Fruit fly (Drosophila melanogaster) whole organism, adult: Measurements from ENCODE around the gene Sec15.

ENCODE experiments used
- CG12768 ChIP-seq: fragments of 200-800 bp; sonication (Bioruptor generic); optimal IDR thresholded peaks from 2 replicates; lab custom pipeline; 2017; ENCODE audit warnings: missing biosample characterization, missing genetic modification characterization, mild to moderate bottlenecking, moderate library complexity, missing genetic modification reagents
- CG14711 ChIP-seq: fragments of 200-800 bp; sonication (Bioruptor generic); optimal IDR thresholded peaks from 2 replicates; lab custom pipeline; 2018; ENCODE audit warnings: missing biosample characterization, mild to moderate bottlenecking, missing genetic modification characterization, moderate library complexity
- CG33017 ChIP-seq: fragments of 200-800 bp; sonication (Bioruptor generic); optimal IDR thresholded peaks from 2 replicates; lab custom pipeline; 2018; ENCODE audit warnings: missing biosample characterization, mild to moderate bottlenecking, missing genetic modification characterization, moderate library complexity
- CG5204 ChIP-seq: fragments of 200-800 bp; sonication (Bioruptor generic); optimal IDR thresholded peaks from 2 replicates; lab custom pipeline; 2016; ENCODE audit warnings: missing biosample characterization, missing genetic modification characterization
- Clk ChIP-seq: fragments of 200-800 bp; sonication (Bioruptor generic); optimal IDR thresholded peaks from 2 replicates; lab custom pipeline; 2017; ENCODE audit warnings: missing biosample characterization, missing genetic modification characterization
- Hr96 ChIP-seq: fragments of 200-800 bp; sonication (Bioruptor generic); optimal IDR thresholded peaks from 2 replicates; lab custom pipeline; 2016; ENCODE audit warnings: missing biosample characterization, missing genetic modification characterization
- Mnt ChIP-seq: fragments of 200-800 bp; sonication (Bioruptor generic); optimal IDR thresholded peaks from 2 replicates; lab custom pipeline; 2016; ENCODE audit warnings: missing biosample characterization, mild to moderate bottlenecking, missing genetic modification characterization
- bab1 ChIP-seq: fragments of 200-800 bp; sonication (Bioruptor generic); optimal IDR thresholded peaks from 3 replicates; lab custom pipeline; 2019; ENCODE audit warnings: missing biosample characterization, mild to moderate bottlenecking, missing genetic modification characterization, moderate library complexity
- cic ChIP-seq: fragments of 200-800 bp; sonication (Bioruptor generic); optimal IDR thresholded peaks from 2 replicates; lab custom pipeline; 2017; ENCODE audit warnings: missing biosample characterization, mild to moderate bottlenecking, missing genetic modification characterization, moderate library complexity
- cnc ChIP-seq, 2 experiments: fragments of >200 bp; optimal IDR thresholded peaks; 2 replicates each; lab custom pipeline; 2017
- kay ChIP-seq: fragments of 200-800 bp; sonication (Bioruptor generic); peaks from one replicate; lab custom pipeline; 2016; ENCODE audit warnings: missing biosample characterization, missing genetic modification characterization, borderline replicate concordance
- ovo ChIP-seq: fragments of 200-800 bp; sonication (Bioruptor generic); optimal IDR thresholded peaks from 2 replicates; lab custom pipeline; 2016; ENCODE audit warnings: missing biosample characterization, missing genetic modification characterization
- pad ChIP-seq: fragments of 200-800 bp; sonication (Bioruptor generic); optimal IDR thresholded peaks from 3 replicates; lab custom pipeline; 2017; ENCODE audit warnings: missing biosample characterization, missing genetic modification characterization, mild to moderate bottlenecking, moderate library complexity, missing genetic modification reagents

DNA sequence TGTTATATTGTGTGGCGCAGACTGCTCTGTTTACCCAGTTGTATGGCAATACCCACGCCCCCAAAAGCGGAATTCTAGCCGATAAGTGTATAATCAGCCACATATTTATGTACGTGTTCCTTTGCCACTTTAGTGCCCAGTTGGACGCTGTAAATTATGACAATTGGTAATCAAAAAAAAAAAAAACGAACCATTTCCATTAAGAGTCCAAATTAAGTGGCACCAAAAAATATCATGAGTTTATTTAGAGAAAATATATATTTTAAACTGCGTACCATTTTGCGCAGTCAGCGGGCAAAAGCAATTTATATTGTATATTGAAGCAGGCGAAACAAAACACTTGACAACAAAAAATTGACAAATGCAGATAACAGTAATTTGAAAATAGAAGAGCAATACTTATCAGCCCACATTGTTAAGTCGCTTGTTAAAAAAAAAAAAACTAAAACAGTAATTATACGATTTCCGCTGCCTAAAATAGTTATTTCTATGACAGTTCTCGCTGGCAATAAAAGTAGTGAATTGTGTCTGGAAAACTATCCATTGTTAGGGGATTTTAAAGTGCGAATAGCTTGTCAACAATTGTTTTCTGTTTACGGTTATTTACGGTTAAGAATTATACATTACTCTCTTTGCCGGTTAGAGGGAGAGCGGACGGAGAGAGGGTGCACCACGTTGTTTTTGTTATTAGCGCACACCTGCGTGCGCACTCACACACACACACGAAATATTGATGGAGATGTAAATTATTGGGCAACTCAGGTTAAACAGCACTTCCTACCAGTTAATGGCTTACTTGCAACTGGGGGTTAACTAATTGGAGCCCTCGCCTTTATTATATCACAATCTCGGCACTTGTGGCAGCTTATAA, 48.1 kb downstream of the Sec15 start:
- TF ChIP-seq bab1 (GFP tag; lab: Kevin White, UChicago) (no peak), CG14711 (tag; lab: Kevin White, UChicago) (no peak), CG12768 (GFP tag; lab: Kevin White, UChicago) (no peak), Hr96 (GFP tag; lab: Kevin White, UChicago) (no peak), kay (GFP tag; lab: Kevin White, UChicago) (no peak), Clk (no peak), Mnt (GFP tag; lab: Kevin White, UChicago) (no peak), ovo (GFP tag; lab: Kevin White, UChicago) (no peak), pad (GFP tag; lab: Kevin White, UChicago) (no peak), CG33017 (tag; lab: Kevin White, UChicago) (no peak), cic (GFP tag; lab: Kevin White, UChicago) (no peak), CG5204 (GFP tag; lab: Kevin White, UChicago) (no peak), cnc (optimal IDR thresholded peaks at IDR 0.05; lab: Kevin White, UChicago) (no peak)
